Worm (Caenorhabditis elegans) whole organism, young adult: ENCODE data around the gene T19C4.1.

ENCODE experiments used
- D2030.7 ChIP-seq: fragments of 200-800 bp; sonication (Bioruptor generic); IDR thresholded peaks from 2 replicates; pipeline ENCODE4 v1.3.6; 2022; ENCODE audit warnings: missing genetic modification reagents, missing genetic modification characterization, missing compliant biosample characterization
- F10E7.11 ChIP-seq: sonication (generic microtip); optimal IDR thresholded peaks from 2 replicates; lab custom pipeline; 2017; ENCODE audit warnings: mild to moderate bottlenecking, missing genetic modification characterization, moderate library complexity, missing compliant biosample characterization
- F49E8.2 ChIP-seq: sonication (generic microtip); optimal IDR thresholded peaks from 3 replicates; lab custom pipeline; 2017; ENCODE audit warnings: missing genetic modification characterization, mild to moderate bottlenecking, missing compliant biosample characterization, antibody characterized with exemption, moderate library complexity; ENCODE audit not compliant: insufficient read depth
- F57A8.1 ChIP-seq: fragments of 200-800 bp; sonication (Bioruptor generic); optimal IDR thresholded peaks from 2 replicates; lab custom pipeline; 2018; ENCODE audit warnings: mild to moderate bottlenecking, missing genetic modification characterization, moderate library complexity, missing compliant biosample characterization
- cebp-1 ChIP-seq, 2 experiments: fragments of 200-800 bp in 1 of 2; sonication (Bioruptor generic) in 1 of 2; sonication (generic microtip) in 1 of 2; IDR thresholded peaks in 1 of 2; optimal IDR thresholded peaks in 1 of 2; 2 replicates each; pipeline versions ENCODE4 v1.3.6 to Lab custom; 2017 to 2022; ENCODE audit warnings: missing compliant biosample characterization in 2 of 2, missing genetic modification characterization in 2 of 2, mild to moderate bottlenecking in 1 of 2, missing genetic modification reagents in 1 of 2, moderate library complexity in 1 of 2
- die-1 ChIP-seq: sonication (generic microtip); optimal IDR thresholded peaks from 2 replicates; lab custom pipeline; 2016; ENCODE audit warnings: missing genotype, mild to moderate bottlenecking, missing genetic modification characterization, missing compliant biosample characterization
- dox-1 ChIP-seq: fragments of 200-800 bp; sonication (Bioruptor generic); IDR thresholded peaks from 2 replicates; pipeline ENCODE4 v1.3.6; 2022; ENCODE audit warnings: missing genetic modification reagents, missing genetic modification characterization, missing compliant biosample characterization
- ets-4 ChIP-seq: fragments of 200-800 bp; sonication (Bioruptor generic); optimal IDR thresholded peaks from 2 replicates; lab custom pipeline; 2018; ENCODE audit warnings: mild to moderate bottlenecking, missing genetic modification characterization, missing compliant biosample characterization
- hmg-20 ChIP-seq: fragments of 200-800 bp; sonication (Bioruptor generic); IDR thresholded peaks from 2 replicates; pipeline ENCODE4 v1.3.6; 2022; ENCODE audit warnings: missing genetic modification reagents, missing genetic modification characterization, missing compliant biosample characterization
- pha-4 ChIP-seq: fragments of 150-350 bp; sonication (generic microtip); optimal IDR thresholded peaks from 2 replicates; lab custom pipeline; 2014; ENCODE audit warnings: missing biosample characterization, missing genetic modification reagents, missing genetic modification characterization
- rpc-1 ChIP-seq, 2 experiments: fragments of 150-350 bp in 1 of 2; sonication (generic microtip) in 1 of 2; optimal IDR thresholded peaks; 2 replicates each; lab custom pipeline; 2014 to 2018; ENCODE audit warnings: missing biosample characterization in 1 of 2, missing genetic modification characterization in 1 of 2, missing genetic modification reagents in 1 of 2, missing genotype in 1 of 2
- sea-2 ChIP-seq: fragments of 200-800 bp; sonication (Bioruptor generic); IDR thresholded peaks from 2 replicates; pipeline ENCODE4 v1.3.6; 2022; ENCODE audit warnings: missing genetic modification characterization, missing compliant biosample characterization
- snpc-4 ChIP-seq, 5 experiments: fragments of 150-350 bp in 1 of 5; sonication (generic microtip) in 4 of 5; optimal IDR thresholded peaks; 2 replicates each; lab custom pipeline; 2014 to 2018; ENCODE audit warnings: missing genetic modification characterization in 5 of 5, missing biosample characterization in 3 of 5, antibody characterized with exemption in 2 of 5, mild to moderate bottlenecking in 2 of 5, missing compliant biosample characterization in 2 of 5, missing genotype in 2 of 5, moderate library complexity in 2 of 5, missing genetic modification reagents in 1 of 5
- unc-62 ChIP-seq: fragments of 150-350 bp; optimal IDR thresholded peaks from 2 replicates; lab custom pipeline; 2014; ENCODE audit warnings: missing biosample characterization, missing genetic modification reagents, missing genetic modification characterization

ce11 chrV:11149405-11149804 lies at the start of gene T19C4.1:
- no peak for TF ChIP-seq rpc-1 (optimal IDR thresholded peaks at IDR 0.05; lab: Kevin White, UChicago)
- TF ChIP-seq rpc-1 (tag; optimal IDR thresholded peaks at IDR 0.05; lab: Kevin White, UChicago), result no peak
- TF ChIP-seq F49E8.2, result no peak
- TF ChIP-seq dox-1 (GFP tag; lab: Robert Waterston, UW), result no peak
- no peak for TF ChIP-seq pha-4 (tag; lab: Kevin White, UChicago)
- TF ChIP-seq die-1, result no peak
- no peak for TF ChIP-seq ets-4 (GFP tag; lab: Kevin White, UChicago)
- no peak for TF ChIP-seq cebp-1 (GFP tag; IDR thresholded peaks at IDR 0.05; lab: Robert Waterston, UW)
- no peak for TF ChIP-seq cebp-1 (tag; optimal IDR thresholded peaks at IDR 0.05; lab: Kevin White, UChicago)
- TF ChIP-seq F57A8.1 (GFP tag; lab: Kevin White, UChicago), result no peak
- TF ChIP-seq unc-62 (GFP tag; lab: Kevin White, UChicago), result no peak
- no peak for TF ChIP-seq F10E7.11 (tag; lab: Kevin White, UChicago)
- no peak for TF ChIP-seq hmg-20 (GFP tag; lab: Robert Waterston, UW)
- TF ChIP-seq D2030.7, result no peak
- TF ChIP-seq snpc-4 (GFP tag; optimal IDR thresholded peaks at IDR 0.05; lab: Kevin White, UChicago), result no peak
- no peak for TF ChIP-seq snpc-4 (tag; optimal IDR thresholded peaks at IDR 0.05; lab: Kevin White, UChicago)
- TF ChIP-seq sea-2 (GFP tag; lab: Robert Waterston, UW), result no peak
